Fruit fly (Drosophila melanogaster) whole organism: Measurements from ENCODE around the gene Gr9a.

ENCODE experiments used
- CG8478 ChIP-seq: fragments of >200 bp; optimal IDR thresholded peaks from 2 replicates; lab custom pipeline; 2018; ENCODE audit warnings: inconsistent platforms
- Dll ChIP-seq: fragments of >200 bp; optimal IDR thresholded peaks from 2 replicates; lab custom pipeline; 2017
- EcR ChIP-seq, 2 experiments: fragments of >200 bp; optimal IDR thresholded peaks; 2 replicates each; lab custom pipeline; 2017; ENCODE audit warnings: missing biosample characterization in 2 of 2, missing genetic modification characterization in 2 of 2, missing genetic modification reagents in 2 of 2
- pan ChIP-seq: fragments of >200 bp; optimal IDR thresholded peaks from 2 replicates; lab custom pipeline; 2017
- psq ChIP-seq: fragments of >200 bp; optimal IDR thresholded peaks from 2 replicates; lab custom pipeline; 2017
- usp ChIP-seq: fragments of >200 bp; optimal IDR thresholded peaks from 2 replicates; lab custom pipeline; 2017; ENCODE audit warnings: missing biosample characterization, missing genetic modification characterization, mixed read lengths

Gr9a gene

DNA sequence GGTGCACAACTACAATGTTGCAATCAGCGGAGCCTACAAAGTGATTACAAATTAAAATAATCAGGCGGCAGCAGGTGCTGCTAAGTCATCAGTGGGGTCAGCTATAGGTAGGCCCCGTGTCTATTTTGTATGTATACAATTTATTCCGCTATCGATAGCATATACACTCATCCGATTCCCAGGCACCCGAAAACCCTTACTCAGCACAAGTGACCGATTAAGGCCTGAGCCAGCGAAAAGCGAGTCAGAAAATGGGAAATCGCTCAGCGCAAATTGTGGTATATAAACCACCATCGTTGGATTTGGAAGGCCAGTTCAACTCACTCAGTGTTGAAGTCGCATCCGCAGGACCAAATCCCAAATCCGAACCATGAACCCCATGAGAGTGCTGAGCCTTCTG lies 7.9 kb upstream of the Gr9a start, which contains the start of gene Yp1:
TSS of gene Yp1 (plus strand) at position 265 of the 400 bp plus-strand sequence.
- no peak for TF ChIP-seq pan (lab: Kevin White, UChicago)
- no peak for TF ChIP-seq Dll (lab: Kevin White, UChicago)
- no peak for TF ChIP-seq psq
- no peak for TF ChIP-seq EcR (GFP tag; optimal IDR thresholded peaks at IDR 0.05; lab: Kevin White, UChicago)
- TF ChIP-seq CG8478 (lab: Kevin White, UChicago): no peak

DNA sequence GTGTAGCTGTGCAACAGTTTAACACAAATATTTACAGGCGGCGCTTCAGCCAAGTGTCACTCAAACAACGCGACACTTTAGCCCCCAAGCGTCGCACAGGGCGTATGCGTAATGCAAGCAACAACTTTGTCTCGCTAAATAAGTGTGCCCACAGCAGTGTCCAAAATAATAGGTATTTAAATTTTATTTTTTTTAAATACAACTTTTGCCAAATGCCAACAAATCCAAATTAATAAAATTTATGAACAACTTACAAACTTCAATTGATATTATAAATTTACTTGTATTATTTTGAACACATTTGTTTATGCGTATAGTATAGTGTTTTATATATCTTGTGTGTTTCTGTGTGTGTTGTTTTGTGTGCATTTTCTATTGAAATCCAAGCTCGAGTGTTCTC lies 3.5 kb upstream of the Gr9a start:
- TF ChIP-seq usp (GFP tag; lab: Kevin White, UChicago) (no peak), Dll (lab: Kevin White, UChicago) (no peak), CG8478 (lab: Kevin White, UChicago) (no peak), psq (no peak), pan (lab: Kevin White, UChicago) (no peak), EcR (GFP tag; optimal IDR thresholded peaks at IDR 0.05; lab: Kevin White, UChicago) (no peak)

DNA sequence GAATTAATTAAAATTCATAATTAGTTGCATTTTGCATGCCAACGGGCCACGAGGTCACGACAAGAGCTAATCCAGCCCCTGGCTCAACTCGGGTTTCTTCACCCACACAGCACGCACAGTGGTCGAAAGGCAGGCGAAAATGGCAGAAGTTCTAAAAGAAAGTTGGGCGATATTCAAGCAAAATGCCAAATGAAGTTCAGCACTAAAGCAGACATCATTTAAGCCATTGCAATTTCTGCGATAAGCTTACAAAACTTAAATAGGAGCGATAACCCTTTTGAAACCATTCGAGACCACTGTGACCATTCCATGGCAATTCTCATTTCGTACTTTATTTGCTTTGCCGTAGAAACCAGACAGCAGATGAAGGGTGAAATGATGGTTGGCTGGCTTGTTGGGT lies 6.1 kb downstream of the Gr9a start:
- TF ChIP-seq pan (lab: Kevin White, UChicago) (no peak), EcR (GFP tag; optimal IDR thresholded peaks at IDR 0.05; lab: Kevin White, UChicago) (no peak), CG8478 (lab: Kevin White, UChicago) (no peak), usp (GFP tag; lab: Kevin White, UChicago) (no peak), psq (no peak), Dll (lab: Kevin White, UChicago) (no peak)

DNA sequence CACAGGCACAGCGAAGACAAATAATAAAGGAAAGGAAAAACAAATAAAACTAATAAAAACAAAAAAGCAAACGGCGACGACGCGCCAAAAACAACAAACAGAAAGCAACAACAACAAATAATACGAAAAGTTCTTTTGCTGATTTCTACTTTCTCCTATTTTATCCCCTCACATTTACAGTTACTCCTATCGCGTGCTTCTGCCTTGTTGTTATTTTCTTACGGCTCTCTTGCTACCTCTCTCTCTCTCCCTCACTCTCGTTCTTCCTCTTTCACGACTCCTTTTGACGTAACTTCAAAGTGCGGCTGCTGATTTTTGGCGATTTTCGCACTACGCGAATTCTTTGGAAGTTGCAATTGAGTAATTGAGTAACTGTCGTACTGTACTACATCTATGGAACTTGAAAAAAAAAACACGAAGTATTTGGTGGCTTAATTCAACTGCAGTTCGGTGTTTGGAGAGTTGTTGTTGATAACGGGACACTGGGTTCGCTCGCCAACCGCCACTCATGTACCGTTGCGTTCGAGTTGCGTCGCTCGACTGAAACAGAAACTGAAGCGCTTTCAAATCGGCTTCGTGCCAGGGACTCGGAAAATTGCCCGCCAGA lies 9.0 kb downstream of the Gr9a start, which contains the start of gene CG15312:
TSS of gene CG15312 (minus strand) at position 544 of the 607 bp plus-strand sequence.
- TF ChIP-seq CG8478 (lab: Kevin White, UChicago) (no peak), EcR (GFP tag; optimal IDR thresholded peaks at IDR 0.05; lab: Kevin White, UChicago) (no peak), usp (GFP tag; lab: Kevin White, UChicago) (no peak), pan (lab: Kevin White, UChicago) (no peak), Dll (lab: Kevin White, UChicago) (no peak), psq (no peak)

DNA sequence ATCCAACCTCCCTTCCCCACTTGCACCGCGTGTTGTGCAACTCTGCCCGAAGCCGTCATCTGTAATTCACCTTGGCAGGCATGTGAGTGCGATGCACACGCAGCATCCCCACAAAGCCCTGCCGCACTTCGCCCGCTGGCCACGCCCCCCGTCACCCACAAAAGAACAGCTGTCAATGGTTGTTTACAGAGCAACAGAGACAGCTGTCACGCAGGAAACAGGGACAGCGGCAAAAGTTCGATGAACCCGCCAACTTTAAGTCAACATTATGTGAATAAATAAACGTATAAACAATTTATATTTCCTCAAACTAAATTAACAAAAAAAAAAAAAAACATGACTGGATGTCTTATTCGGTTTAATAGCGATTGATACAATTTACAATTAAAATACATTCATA lies 10.1 kb downstream of the Gr9a start:
- TF ChIP-seq pan (lab: Kevin White, UChicago) (no peak), EcR (GFP tag; optimal IDR thresholded peaks at IDR 0.05; lab: Kevin White, UChicago) (peak in 1 of 2 experiments; percentile 10)

DNA sequence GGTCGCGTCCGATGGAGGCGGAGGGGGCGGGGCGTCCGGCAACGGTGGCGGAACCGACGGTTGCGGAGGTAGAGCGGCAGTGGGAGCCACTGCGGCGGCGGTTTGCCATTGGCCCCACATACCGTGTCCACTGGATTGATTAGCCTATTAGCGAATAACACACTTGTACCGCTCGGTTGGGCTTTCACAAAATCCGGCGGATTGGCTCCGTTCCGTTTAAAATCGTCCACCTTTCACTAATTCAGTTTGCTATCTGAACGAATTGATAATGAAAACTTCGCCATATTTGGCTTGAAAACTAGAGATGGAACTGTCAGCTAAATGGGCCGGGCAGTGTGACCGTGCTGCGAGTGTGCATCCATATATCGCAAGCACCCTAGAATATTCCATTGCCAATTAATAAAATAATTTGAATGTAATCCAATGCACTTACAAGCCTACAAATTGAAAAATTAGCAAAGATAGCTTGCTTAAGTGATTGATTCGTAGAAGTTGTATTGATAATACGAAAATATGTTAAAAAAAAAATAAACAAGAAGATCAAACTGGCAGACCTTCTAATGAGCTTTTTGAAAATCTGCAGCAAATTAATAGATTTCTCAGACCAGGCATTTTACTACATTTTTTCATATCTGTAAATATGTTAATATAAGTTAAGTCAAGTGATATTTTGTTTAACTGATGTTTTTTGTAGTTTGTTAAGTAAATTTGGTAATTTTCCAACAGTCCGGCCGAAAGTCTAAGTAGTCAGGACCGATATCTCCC lies 20.9 kb downstream of the Gr9a start, which contains the start of gene ZAP3:
TSS of gene ZAP3 (minus strand) at position 308 of the 765 bp plus-strand sequence.
- TF ChIP-seq psq: no peak
- TF ChIP-seq EcR (GFP tag; optimal IDR thresholded peaks at IDR 0.05; lab: Kevin White, UChicago): no peak
- TF ChIP-seq pan (lab: Kevin White, UChicago): no peak
- TF ChIP-seq usp (GFP tag; lab: Kevin White, UChicago): no peak
- TF ChIP-seq Dll (lab: Kevin White, UChicago): no peak
- TF ChIP-seq CG8478 (lab: Kevin White, UChicago): no peak

DNA sequence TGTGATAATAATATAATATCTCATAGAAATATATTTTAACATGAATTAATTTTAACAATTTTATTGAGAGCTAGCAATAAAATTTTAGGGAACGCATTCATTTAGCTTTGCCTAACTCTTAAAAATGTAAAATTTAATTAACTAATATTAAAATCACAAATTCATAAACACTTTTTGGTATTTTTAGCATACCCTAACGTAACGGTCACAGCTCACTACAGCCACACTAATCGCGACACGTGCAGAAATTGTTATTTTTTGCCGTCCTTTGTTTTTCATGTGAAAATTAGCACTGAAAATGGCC lies 21.5 kb downstream of the Gr9a start, which contains the start of gene CG2972:
TSS of gene CG2972 (plus strand) at position 205 of the 304 bp plus-strand sequence.
- TF ChIP-seq pan (lab: Kevin White, UChicago) (no peak), psq (no peak), CG8478 (lab: Kevin White, UChicago) (no peak), usp (GFP tag; lab: Kevin White, UChicago) (no peak), EcR (GFP tag; optimal IDR thresholded peaks at IDR 0.05; lab: Kevin White, UChicago) (no peak), Dll (lab: Kevin White, UChicago) (no peak)

DNA sequence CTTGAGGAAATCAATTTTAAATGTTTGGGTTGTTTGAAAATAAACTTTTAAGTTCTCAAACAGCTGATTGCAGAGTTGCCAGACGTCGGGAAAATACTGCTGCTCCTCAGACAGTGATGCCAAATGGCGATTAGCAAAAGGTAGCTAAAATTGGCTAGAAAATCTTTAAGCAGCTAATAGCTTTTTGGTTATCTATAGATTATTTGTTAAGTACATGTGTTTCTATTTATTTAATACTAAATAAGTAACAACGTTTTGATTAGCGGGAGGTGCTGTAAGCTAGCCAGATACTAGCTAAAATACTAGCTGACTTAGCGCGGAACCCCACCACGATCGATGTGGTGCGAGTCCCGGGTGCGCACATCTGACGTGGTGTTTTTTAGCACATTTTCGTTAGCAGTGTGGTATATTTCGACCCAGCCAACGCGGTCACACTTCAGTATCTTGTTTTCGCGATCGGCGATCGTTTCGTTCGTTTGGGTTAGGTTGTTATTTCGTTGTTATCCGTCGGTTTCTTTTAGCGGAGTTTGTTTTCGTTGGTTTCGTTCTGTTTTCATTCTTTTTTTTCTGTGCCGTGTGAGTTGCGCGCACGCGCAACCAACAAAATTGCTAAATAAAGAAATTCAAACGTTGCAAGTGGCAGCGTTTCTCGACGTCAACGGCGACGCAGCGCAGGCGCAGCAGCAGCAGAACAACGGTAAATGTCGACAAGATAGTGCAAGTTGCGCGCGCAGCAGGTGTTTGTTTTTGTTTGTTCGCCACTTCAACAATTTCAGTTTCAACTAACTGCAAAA lies 24.9 kb downstream of the Gr9a start, which contains the start of the genes Naxe and RhoU:
TSS of gene Naxe (minus strand) at position 77 of the 794 bp plus-strand sequence.
TSS of gene RhoU (plus strand) at position 433 of the 794 bp plus-strand sequence.
- TF ChIP-seq pan (lab: Kevin White, UChicago): no peak
- no peak for TF ChIP-seq EcR (GFP tag; optimal IDR thresholded peaks at IDR 0.05; lab: Kevin White, UChicago)
- no peak for TF ChIP-seq psq
- TF ChIP-seq Dll (lab: Kevin White, UChicago): no peak
- no peak for TF ChIP-seq CG8478 (lab: Kevin White, UChicago)
- TF ChIP-seq usp (GFP tag; lab: Kevin White, UChicago): no peak

DNA sequence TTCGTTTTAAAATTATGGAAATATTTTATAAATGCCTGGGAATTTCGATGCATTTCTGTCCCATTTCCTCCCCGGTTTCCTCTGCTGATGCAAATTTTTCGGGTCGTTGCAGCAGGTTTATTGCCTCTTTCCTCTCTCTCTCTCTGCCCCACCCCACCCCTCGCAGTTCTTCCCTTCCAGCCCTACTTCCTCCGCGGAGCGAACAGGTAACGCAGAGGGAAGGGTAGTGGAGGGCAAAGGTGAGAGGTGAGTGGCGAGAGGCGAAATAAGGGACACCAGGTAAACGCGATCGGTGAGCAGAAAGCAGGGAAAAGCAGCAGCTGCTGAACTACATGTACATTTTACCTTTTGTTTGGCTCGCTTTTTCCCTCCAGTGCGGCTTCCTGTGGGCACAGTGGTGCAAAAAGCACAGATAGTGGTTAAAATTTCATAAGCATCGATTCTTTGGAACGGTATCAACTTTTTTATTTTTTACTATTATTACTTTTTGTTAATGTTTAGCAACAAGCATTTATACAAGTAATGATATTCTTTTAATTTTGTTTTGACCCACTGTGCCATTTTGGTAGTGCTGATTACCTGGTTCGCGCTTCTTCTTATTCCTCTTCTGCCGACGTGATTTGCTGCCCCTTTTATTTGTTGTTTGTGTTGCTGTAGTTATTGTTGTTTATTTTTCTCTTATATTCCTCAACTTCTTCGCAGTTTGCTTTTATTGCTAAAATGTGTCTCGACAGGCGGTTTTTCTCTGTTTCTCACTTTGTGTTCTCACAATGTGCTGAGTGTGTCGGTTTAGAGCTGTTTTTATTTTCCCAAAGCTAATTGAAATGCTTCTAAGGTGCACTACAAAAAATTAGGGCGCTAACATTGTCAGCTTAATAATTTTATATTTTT lies 26.8 kb downstream of the Gr9a start:
- TF ChIP-seq CG8478 (lab: Kevin White, UChicago): no peak
- no peak for TF ChIP-seq pan (lab: Kevin White, UChicago)
- no peak for TF ChIP-seq psq

DNA sequence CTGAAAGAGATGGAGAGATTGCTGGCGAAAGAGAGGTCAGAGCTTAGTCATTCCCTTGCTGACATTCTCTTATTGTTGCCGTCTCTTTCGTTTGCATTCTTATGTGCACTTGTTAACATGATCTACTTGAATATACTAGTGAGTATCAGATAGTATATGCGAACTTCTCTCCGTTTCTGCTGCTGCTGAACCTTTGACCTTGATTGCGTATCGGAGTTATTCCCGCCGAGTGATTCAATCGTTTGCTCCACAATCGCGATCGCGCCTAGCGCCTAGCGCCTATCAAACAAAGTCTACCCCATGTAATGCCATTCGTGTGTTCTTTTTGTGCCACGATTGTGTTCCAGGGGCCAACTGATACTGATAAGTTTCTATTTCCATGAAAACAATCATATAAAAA lies 27.8 kb downstream of the Gr9a start:
- TF ChIP-seq CG8478 (lab: Kevin White, UChicago) (no peak), EcR (GFP tag; optimal IDR thresholded peaks at IDR 0.05; lab: Kevin White, UChicago) (no peak), psq (no peak), pan (lab: Kevin White, UChicago) (no peak), usp (GFP tag; lab: Kevin White, UChicago) (no peak), Dll (lab: Kevin White, UChicago) (no peak)
